Worm (Caenorhabditis elegans) whole organism, young adult: ENCODE data around the gene frk-1.
A peak's percentile ranks its signal among the peaks of the same experiment; 100 is the strongest.

ENCODE experiments used
- B0019.2 ChIP-seq: fragments of 200-800 bp; sonication (Bioruptor generic); conservative IDR thresholded peaks from 2 replicates; pipeline ENCODE4 v1.3.6; 2022; ENCODE audit warnings: missing genetic modification reagents, missing genetic modification characterization, missing compliant biosample characterization
- B0261.1 ChIP-seq: sonication (generic microtip); optimal IDR thresholded peaks from 2 replicates; lab custom pipeline; 2016; ENCODE audit warnings: mild to moderate bottlenecking, missing genetic modification characterization, moderate library complexity, missing compliant biosample characterization
- F57A8.1 ChIP-seq: fragments of 200-800 bp; sonication (Bioruptor generic); optimal IDR thresholded peaks from 2 replicates; lab custom pipeline; 2018; ENCODE audit warnings: mild to moderate bottlenecking, missing genetic modification characterization, moderate library complexity, missing compliant biosample characterization
- F57C9.4 ChIP-seq: sonication (generic microtip); optimal IDR thresholded peaks from 2 replicates; lab custom pipeline; 2017; ENCODE audit warnings: mild to moderate bottlenecking, missing genetic modification characterization, missing compliant biosample characterization
- T07F8.4 ChIP-seq: sonication (generic microtip); optimal IDR thresholded peaks from 2 replicates; lab custom pipeline; 2016; ENCODE audit warnings: mild to moderate bottlenecking, missing genetic modification characterization, moderate library complexity, missing compliant biosample characterization
- akir-1 ChIP-seq: fragments of 200-800 bp; sonication (Bioruptor generic); optimal IDR thresholded peaks from 2 replicates; lab custom pipeline; 2018; ENCODE audit warnings: mild to moderate bottlenecking, missing genetic modification characterization, moderate library complexity, missing compliant biosample characterization
- atf-7 ChIP-seq: sonication (generic microtip); optimal IDR thresholded peaks from 2 replicates; lab custom pipeline; 2017; ENCODE audit warnings: mild to moderate bottlenecking, missing genetic modification characterization, missing compliant biosample characterization
- ccch-3 ChIP-seq: fragments of 200-800 bp; sonication (Bioruptor generic); optimal IDR thresholded peaks from 2 replicates; lab custom pipeline; 2018; ENCODE audit warnings: mild to moderate bottlenecking, missing genetic modification characterization, missing compliant biosample characterization
- cebp-1 ChIP-seq, 2 experiments: fragments of 200-800 bp in 1 of 2; sonication (Bioruptor generic) in 1 of 2; sonication (generic microtip) in 1 of 2; IDR thresholded peaks in 1 of 2; optimal IDR thresholded peaks in 1 of 2; 2 replicates each; pipeline versions ENCODE4 v1.3.6 to Lab custom; 2017 to 2022; ENCODE audit warnings: missing compliant biosample characterization in 2 of 2, missing genetic modification characterization in 2 of 2, mild to moderate bottlenecking in 1 of 2, missing genetic modification reagents in 1 of 2, moderate library complexity in 1 of 2
- ceh-27 ChIP-seq: fragments of 200-800 bp; sonication (Bioruptor generic); optimal IDR thresholded peaks from 2 replicates; lab custom pipeline; 2018; ENCODE audit warnings: mild to moderate bottlenecking, missing genetic modification characterization, moderate library complexity, missing compliant biosample characterization
- dox-1 ChIP-seq: fragments of 200-800 bp; sonication (Bioruptor generic); IDR thresholded peaks from 2 replicates; pipeline ENCODE4 v1.3.6; 2022; ENCODE audit warnings: missing genetic modification reagents, missing genetic modification characterization, missing compliant biosample characterization
- dpff-1 ChIP-seq: sonication (generic microtip); optimal IDR thresholded peaks from 2 replicates; lab custom pipeline; 2017; ENCODE audit warnings: mild to moderate bottlenecking, missing genetic modification characterization, missing compliant biosample characterization
- ets-4 ChIP-seq: fragments of 200-800 bp; sonication (Bioruptor generic); optimal IDR thresholded peaks from 2 replicates; lab custom pipeline; 2018; ENCODE audit warnings: mild to moderate bottlenecking, missing genetic modification characterization, missing compliant biosample characterization
- let-607 ChIP-seq, 2 experiments: fragments of 200-800 bp in 1 of 2; sonication (Bioruptor generic) in 1 of 2; sonication (generic microtip) in 1 of 2; optimal IDR thresholded peaks; 2 replicates each; lab custom pipeline; 2016 to 2018; ENCODE audit warnings: mild to moderate bottlenecking in 2 of 2, missing compliant biosample characterization in 2 of 2, missing genetic modification characterization in 2 of 2, moderate library complexity in 2 of 2, missing genotype in 1 of 2
- lir-1 ChIP-seq: fragments of 200-800 bp; sonication (Bioruptor generic); conservative IDR thresholded peaks from 2 replicates; pipeline ENCODE4 v1.3.6; 2022; ENCODE audit warnings: missing genetic modification reagents, missing genetic modification characterization, missing compliant biosample characterization
- madf-10 ChIP-seq: sonication (generic microtip); optimal IDR thresholded peaks from 2 replicates; lab custom pipeline; 2016; ENCODE audit warnings: mild to moderate bottlenecking, missing genetic modification characterization, missing compliant biosample characterization
- madf-3 ChIP-seq: fragments of 200-800 bp; sonication (Bioruptor generic); IDR thresholded peaks from 2 replicates; pipeline ENCODE4 v1.3.6; 2022; ENCODE audit warnings: missing genetic modification reagents, missing genetic modification characterization, missing compliant biosample characterization
- mcd-1 ChIP-seq: fragments of 200-800 bp; sonication (Bioruptor generic); IDR thresholded peaks from 2 replicates; pipeline ENCODE4 v1.3.6; 2022; ENCODE audit warnings: missing genetic modification reagents, missing genetic modification characterization, missing compliant biosample characterization
- mel-28 ChIP-seq: sonication (generic microtip); optimal IDR thresholded peaks from 2 replicates; lab custom pipeline; 2016; ENCODE audit warnings: borderline replicate concordance, mild to moderate bottlenecking, missing genetic modification characterization, missing compliant biosample characterization
- mxl-1 ChIP-seq: sonication (generic microtip); optimal IDR thresholded peaks from 2 replicates; lab custom pipeline; 2016; ENCODE audit warnings: missing genetic modification characterization, missing compliant biosample characterization
- nfya-2 ChIP-seq: fragments of 200-800 bp; sonication (Bioruptor generic); IDR thresholded peaks from 2 replicates; pipeline ENCODE4 v1.3.6; 2022; ENCODE audit warnings: missing genetic modification reagents, missing genetic modification characterization, missing compliant biosample characterization
- nhr-27 ChIP-seq: fragments of 200-800 bp; sonication (Bioruptor generic); optimal IDR thresholded peaks from 2 replicates; lab custom pipeline; 2018; ENCODE audit warnings: mild to moderate bottlenecking, missing genetic modification characterization, moderate library complexity, missing compliant biosample characterization
- nhr-80 ChIP-seq: sonication (generic microtip); optimal IDR thresholded peaks from 2 replicates; lab custom pipeline; 2016; ENCODE audit warnings: missing genetic modification characterization, missing compliant biosample characterization
- pha-4 ChIP-seq: fragments of 150-350 bp; sonication (generic microtip); optimal IDR thresholded peaks from 2 replicates; lab custom pipeline; 2014; ENCODE audit warnings: missing biosample characterization, missing genetic modification reagents, missing genetic modification characterization
- sea-2 ChIP-seq: fragments of 200-800 bp; sonication (Bioruptor generic); IDR thresholded peaks from 2 replicates; pipeline ENCODE4 v1.3.6; 2022; ENCODE audit warnings: missing genetic modification characterization, missing compliant biosample characterization
- somi-1 ChIP-seq: fragments of 200-800 bp; sonication (Bioruptor generic); optimal IDR thresholded peaks from 2 replicates; lab custom pipeline; 2018; ENCODE audit warnings: mild to moderate bottlenecking, missing genetic modification characterization, missing compliant biosample characterization
- sptf-2 ChIP-seq: fragments of 200-800 bp; sonication (Bioruptor generic); optimal IDR thresholded peaks from 2 replicates; lab custom pipeline; 2018; ENCODE audit warnings: mild to moderate bottlenecking, missing genetic modification characterization, missing compliant biosample characterization
- tlf-1 ChIP-seq: fragments of 200-800 bp; sonication (Bioruptor generic); optimal IDR thresholded peaks from 2 replicates; lab custom pipeline; 2018; ENCODE audit warnings: mild to moderate bottlenecking, missing genetic modification characterization, missing compliant biosample characterization
- xnd-1 ChIP-seq: sonication (generic microtip); optimal IDR thresholded peaks from 2 replicates; lab custom pipeline; 2016; ENCODE audit warnings: missing genotype, missing genetic modification reagents, missing genetic modification characterization, missing compliant biosample characterization
- zim-3 ChIP-seq: sonication (generic microtip); optimal IDR thresholded peaks from 2 replicates; lab custom pipeline; 2017; ENCODE audit warnings: mild to moderate bottlenecking, missing genetic modification characterization, moderate library complexity, missing compliant biosample characterization
- ztf-22 ChIP-seq: fragments of 200-800 bp; sonication (Bioruptor generic); optimal IDR thresholded peaks from 2 replicates; lab custom pipeline; 2018; ENCODE audit warnings: mild to moderate bottlenecking, missing genetic modification characterization, moderate library complexity, missing compliant biosample characterization
- ztf-26 ChIP-seq: sonication (generic microtip); optimal IDR thresholded peaks from 2 replicates; lab custom pipeline; 2017; ENCODE audit warnings: missing genetic modification characterization, missing compliant biosample characterization
- ztf-28 ChIP-seq: fragments of 200-800 bp; sonication (Bioruptor generic); IDR thresholded peaks from 2 replicates; pipeline ENCODE4 v1.3.6; 2022; ENCODE audit warnings: missing genetic modification reagents, missing genetic modification characterization, missing compliant biosample characterization

The frk-1 gene

ce11 chrIV:10059175-10059574 lies 16.2 kb downstream of the frk-1 start:
- TF ChIP-seq ztf-22 (GFP tag; lab: Kevin White, UChicago), result peak; percentile 17
- TF ChIP-seq nhr-80 (tag; lab: Kevin White, UChicago), result peak; percentile 73
- TF ChIP-seq atf-7 (tag; lab: Kevin White, UChicago), result peak; percentile 4
- peak; percentile 40 for TF ChIP-seq ets-4 (GFP tag; lab: Kevin White, UChicago)
- no peak for TF ChIP-seq cebp-1 (GFP tag; IDR thresholded peaks at IDR 0.05; lab: Robert Waterston, UW)
- no peak for TF ChIP-seq cebp-1 (tag; optimal IDR thresholded peaks at IDR 0.05; lab: Kevin White, UChicago)
- TF ChIP-seq F57C9.4 (tag; lab: Kevin White, UChicago), result no peak
- peak in 1 of 2 experiments; percentile 53 for TF ChIP-seq let-607 (tag; optimal IDR thresholded peaks at IDR 0.05; lab: Kevin White, UChicago)
- TF ChIP-seq lir-1, result no peak

- TF ChIP-seq pha-4, result no peak
- TF ChIP-seq nhr-80 (tag; lab: Kevin White, UChicago), result peak; percentile 31
These were observed 17.8 kb downstream of the frk-1 start for ce11 chrIV:10060795-10061194.

ce11 chrIV:10062728-10063127 lies 19.7 kb downstream of the frk-1 start, which contains the start of gene ipla-7:
Gene ipla-7, minus strand, starts transcription at chrIV:10062849.
- TF ChIP-seq sea-2 (GFP tag; lab: Robert Waterston, UW) (no peak), ceh-27 (no peak), mel-28 (tag; lab: Kevin White, UChicago) (no peak), nhr-80 (tag; lab: Kevin White, UChicago) (peak; percentile 16), ccch-3 (no peak), F57A8.1 (GFP tag; lab: Kevin White, UChicago) (no peak), mcd-1 (GFP tag; lab: Robert Waterston, UW) (no peak), xnd-1 (tag; lab: Kevin White, UChicago) (no peak)

ce11 chrIV:10063941-10064340 lies 21.0 kb downstream of the frk-1 start:
- TF ChIP-seq sea-2 (GFP tag; lab: Robert Waterston, UW), result no peak
- TF ChIP-seq madf-10, result no peak
- TF ChIP-seq nfya-2 (GFP tag; lab: Robert Waterston, UW), result no peak
- TF ChIP-seq B0261.1, result no peak

- TF ChIP-seq madf-3 (GFP tag; lab: Robert Waterston, UW), result no peak
- no peak for TF ChIP-seq tlf-1 (GFP tag; lab: Kevin White, UChicago)
- no peak for TF ChIP-seq zim-3 (tag; lab: Kevin White, UChicago)
- TF ChIP-seq ztf-26 (tag; lab: Kevin White, UChicago), result no peak
- TF ChIP-seq mxl-1 (tag; lab: Kevin White, UChicago), result no peak
- no peak for TF ChIP-seq dox-1 (GFP tag; lab: Robert Waterston, UW)
- TF ChIP-seq sptf-2 (GFP tag; lab: Kevin White, UChicago), result no peak
- no peak for TF ChIP-seq B0019.2 (GFP tag; lab: Robert Waterston, UW)
- TF ChIP-seq nhr-27, result no peak
- no peak for TF ChIP-seq T07F8.4 (tag; lab: Kevin White, UChicago)
- TF ChIP-seq, all 124 proteins: peak for 0
These were observed 22.2 kb downstream of the frk-1 start for ce11 chrIV:10065159-10065558.

ce11 chrIV:10066456-10066855 lies 23.5 kb downstream of the frk-1 start:
- TF ChIP-seq ztf-28 (no peak), atf-7 (tag; lab: Kevin White, UChicago) (no peak), ztf-22 (GFP tag; lab: Kevin White, UChicago) (no peak), akir-1 (GFP tag; lab: Kevin White, UChicago) (no peak), somi-1 (GFP tag; lab: Kevin White, UChicago) (no peak), dpff-1 (tag; lab: Kevin White, UChicago) (no peak)
